Worm (Caenorhabditis elegans) whole organism, young adult: Measurements from ENCODE around the gene ZK121.2.

Experiments
- B0035.1 ChIP-seq: sonication (generic microtip); optimal IDR thresholded peaks from 2 replicates; lab custom pipeline; 2016; ENCODE audit warnings: missing genetic modification characterization, mild to moderate bottlenecking, missing compliant biosample characterization, missing genotype, missing genetic modification reagents
- B0336.3 ChIP-seq: fragments of 200-800 bp; sonication (Bioruptor generic); IDR thresholded peaks from 2 replicates; pipeline ENCODE4 v1.3.6; 2022; ENCODE audit warnings: missing genetic modification characterization, missing compliant biosample characterization
- C06A6.2 ChIP-seq: fragments of 200-800 bp; sonication (Bioruptor generic); conservative IDR thresholded peaks from 2 replicates; pipeline ENCODE4 v1.3.6; 2022; ENCODE audit warnings: missing genetic modification characterization, missing compliant biosample characterization
- F33H1.4 ChIP-seq: fragments of 200-800 bp; sonication (Bioruptor generic); IDR thresholded peaks from 2 replicates; pipeline ENCODE4 v1.3.6; 2022; ENCODE audit warnings: missing genetic modification reagents, missing genetic modification characterization, missing compliant biosample characterization
- F49E8.2 ChIP-seq: sonication (generic microtip); optimal IDR thresholded peaks from 3 replicates; lab custom pipeline; 2017; ENCODE audit warnings: missing genetic modification characterization, mild to moderate bottlenecking, missing compliant biosample characterization, antibody characterized with exemption, moderate library complexity; ENCODE audit not compliant: insufficient read depth
- F52B5.7 ChIP-seq: sonication (generic microtip); optimal IDR thresholded peaks from 2 replicates; lab custom pipeline; 2016; ENCODE audit warnings: mild to moderate bottlenecking, missing genetic modification characterization, missing compliant biosample characterization
- K11D2.4 ChIP-seq: fragments of 200-800 bp; sonication (Bioruptor generic); IDR thresholded peaks from 2 replicates; pipeline ENCODE4 v1.3.6; 2022; ENCODE audit warnings: missing genetic modification reagents, missing genetic modification characterization, missing compliant biosample characterization
- K12H6.12 ChIP-seq: fragments of 200-800 bp; sonication (Bioruptor generic); optimal IDR thresholded peaks from 2 replicates; lab custom pipeline; 2018; ENCODE audit warnings: mild to moderate bottlenecking, missing genetic modification characterization, missing compliant biosample characterization
- ZK185.1 ChIP-seq: sonication (generic microtip); optimal IDR thresholded peaks from 2 replicates; lab custom pipeline; 2016; ENCODE audit warnings: mild to moderate bottlenecking, missing genetic modification characterization, missing compliant biosample characterization; ENCODE audit not compliant: poor library complexity, severe bottlenecking
- athp-1 ChIP-seq: sonication (generic microtip); optimal IDR thresholded peaks from 2 replicates; lab custom pipeline; 2017; ENCODE audit warnings: mild to moderate bottlenecking, missing genetic modification characterization, missing compliant biosample characterization
- attf-5 ChIP-seq: fragments of 200-800 bp; sonication (Bioruptor generic); optimal IDR thresholded peaks from 2 replicates; lab custom pipeline; 2018; ENCODE audit warnings: mild to moderate bottlenecking, missing genetic modification characterization, missing compliant biosample characterization
- cebp-1 ChIP-seq, 2 experiments: fragments of 200-800 bp in 1 of 2; sonication (Bioruptor generic) in 1 of 2; sonication (generic microtip) in 1 of 2; IDR thresholded peaks in 1 of 2; optimal IDR thresholded peaks in 1 of 2; 2 replicates each; pipeline versions ENCODE4 v1.3.6 to Lab custom; 2017 to 2022; ENCODE audit warnings: missing compliant biosample characterization in 2 of 2, missing genetic modification characterization in 2 of 2, mild to moderate bottlenecking in 1 of 2, missing genetic modification reagents in 1 of 2, moderate library complexity in 1 of 2
- ceh-27 ChIP-seq: fragments of 200-800 bp; sonication (Bioruptor generic); optimal IDR thresholded peaks from 2 replicates; lab custom pipeline; 2018; ENCODE audit warnings: mild to moderate bottlenecking, missing genetic modification characterization, moderate library complexity, missing compliant biosample characterization
- ceh-40 ChIP-seq: fragments of 200-800 bp; sonication (Bioruptor generic); IDR thresholded peaks from 2 replicates; pipeline ENCODE4 v1.3.6; 2022; ENCODE audit warnings: missing genetic modification characterization, missing compliant biosample characterization
- ceh-58 ChIP-seq: fragments of 200-800 bp; sonication (Bioruptor generic); IDR thresholded peaks from 2 replicates; pipeline ENCODE4 v1.3.6; 2022; ENCODE audit warnings: missing genetic modification characterization, missing compliant biosample characterization
- chd-7 ChIP-seq: sonication (generic microtip); optimal IDR thresholded peaks from 2 replicates; lab custom pipeline; 2016; ENCODE audit warnings: mild to moderate bottlenecking, missing genetic modification characterization, moderate library complexity, missing compliant biosample characterization
- die-1 ChIP-seq: sonication (generic microtip); optimal IDR thresholded peaks from 2 replicates; lab custom pipeline; 2016; ENCODE audit warnings: missing genotype, mild to moderate bottlenecking, missing genetic modification characterization, missing compliant biosample characterization
- dox-1 ChIP-seq: fragments of 200-800 bp; sonication (Bioruptor generic); IDR thresholded peaks from 2 replicates; pipeline ENCODE4 v1.3.6; 2022; ENCODE audit warnings: missing genetic modification reagents, missing genetic modification characterization, missing compliant biosample characterization
- dpl-1 ChIP-seq: fragments of 150-350 bp; optimal IDR thresholded peaks from 2 replicates; lab custom pipeline; 2014; ENCODE audit warnings: missing biosample characterization, missing genetic modification reagents, missing genetic modification characterization
- efl-1 ChIP-seq: fragments of 150-350 bp; optimal IDR thresholded peaks from 2 replicates; lab custom pipeline; 2014; ENCODE audit warnings: missing biosample characterization, missing genetic modification reagents, missing genetic modification characterization
- egl-44 ChIP-seq: fragments of 200-800 bp; sonication (Bioruptor generic); IDR thresholded peaks from 2 replicates; pipeline ENCODE4 v1.3.6; 2022; ENCODE audit warnings: missing genetic modification reagents, missing genetic modification characterization, missing compliant biosample characterization
- fkh-3 ChIP-seq: sonication (generic microtip); optimal IDR thresholded peaks from 2 replicates; lab custom pipeline; 2016; ENCODE audit warnings: mild to moderate bottlenecking, missing genetic modification characterization, missing compliant biosample characterization
- gei-17 ChIP-seq: fragments of 200-800 bp; sonication (Bioruptor generic); optimal IDR thresholded peaks from 2 replicates; lab custom pipeline; 2018; ENCODE audit warnings: mild to moderate bottlenecking, missing genetic modification characterization, missing compliant biosample characterization
- him-1 ChIP-seq: sonication (generic microtip); optimal IDR thresholded peaks from 2 replicates; lab custom pipeline; 2016; ENCODE audit warnings: missing genotype, missing genetic modification reagents, missing genetic modification characterization, missing compliant biosample characterization
- let-526 ChIP-seq: fragments of 200-800 bp; sonication (Bioruptor generic); IDR thresholded peaks from 2 replicates; pipeline ENCODE4 v1.3.6; 2022; ENCODE audit warnings: missing genetic modification reagents, missing genetic modification characterization, missing compliant biosample characterization
- madf-8 ChIP-seq: fragments of 200-800 bp; sonication (Bioruptor generic); conservative IDR thresholded peaks from 2 replicates; pipeline ENCODE4 v1.3.6; 2022; ENCODE audit warnings: missing genetic modification reagents, missing genetic modification characterization, missing compliant biosample characterization
- mcd-1 ChIP-seq: fragments of 200-800 bp; sonication (Bioruptor generic); IDR thresholded peaks from 2 replicates; pipeline ENCODE4 v1.3.6; 2022; ENCODE audit warnings: missing genetic modification reagents, missing genetic modification characterization, missing compliant biosample characterization
- mes-4 ChIP-seq: sonication (generic microtip); optimal IDR thresholded peaks from 2 replicates; lab custom pipeline; 2016; ENCODE audit warnings: missing genotype, missing genetic modification characterization, missing compliant biosample characterization
- mxl-1 ChIP-seq: sonication (generic microtip); optimal IDR thresholded peaks from 2 replicates; lab custom pipeline; 2016; ENCODE audit warnings: missing genetic modification characterization, missing compliant biosample characterization
- nfya-1 ChIP-seq: sonication (generic microtip); optimal IDR thresholded peaks from 2 replicates; lab custom pipeline; 2017; ENCODE audit warnings: antibody characterized with exemption, missing compliant biosample characterization, missing genetic modification characterization, borderline replicate concordance; ENCODE audit not compliant: insufficient read depth
- nhr-120 ChIP-seq: fragments of 200-800 bp; sonication (Bioruptor generic); IDR thresholded peaks from 2 replicates; pipeline ENCODE4 v1.3.6; 2022; ENCODE audit warnings: missing genetic modification characterization, missing compliant biosample characterization
- nhr-80 ChIP-seq: sonication (generic microtip); optimal IDR thresholded peaks from 2 replicates; lab custom pipeline; 2016; ENCODE audit warnings: missing genetic modification characterization, missing compliant biosample characterization
- pbrm-1 ChIP-seq: fragments of 200-800 bp; sonication (Bioruptor generic); IDR thresholded peaks from 2 replicates; pipeline ENCODE4 v1.3.6; 2022; ENCODE audit warnings: missing genetic modification reagents, missing genetic modification characterization, missing compliant biosample characterization
- rcor-1 ChIP-seq: fragments of 200-800 bp; sonication (Bioruptor generic); IDR thresholded peaks from 2 replicates; pipeline ENCODE4 v1.3.6; 2022; ENCODE audit warnings: missing genetic modification reagents, missing genetic modification characterization, missing compliant biosample characterization
- rpc-1 ChIP-seq, 2 experiments: fragments of 150-350 bp in 1 of 2; sonication (generic microtip) in 1 of 2; optimal IDR thresholded peaks; 2 replicates each; lab custom pipeline; 2014 to 2018; ENCODE audit warnings: missing biosample characterization in 1 of 2, missing genetic modification characterization in 1 of 2, missing genetic modification reagents in 1 of 2, missing genotype in 1 of 2
- sdz-38 ChIP-seq: sonication (generic microtip); optimal IDR thresholded peaks from 2 replicates; lab custom pipeline; 2016; ENCODE audit warnings: missing genotype, missing genetic modification characterization, missing compliant biosample characterization
- snpc-1.1 ChIP-seq: sonication (generic microtip); optimal IDR thresholded peaks from 2 replicates; lab custom pipeline; 2017; ENCODE audit warnings: missing genetic modification characterization, mild to moderate bottlenecking, missing compliant biosample characterization, antibody characterized with exemption, moderate library complexity, missing genotype, missing genetic modification reagents; ENCODE audit not compliant: insufficient read depth
- snpc-3.4 ChIP-seq: sonication (generic microtip); optimal IDR thresholded peaks from 2 replicates; lab custom pipeline; 2017; ENCODE audit warnings: missing genetic modification characterization, mild to moderate bottlenecking, missing compliant biosample characterization, antibody characterized with exemption, moderate library complexity, missing genotype, missing genetic modification reagents
- tbx-9 ChIP-seq: sonication (generic microtip); optimal IDR thresholded peaks from 2 replicates; lab custom pipeline; 2016; ENCODE audit warnings: borderline replicate concordance, missing genetic modification characterization, inconsistent platforms, missing compliant biosample characterization
- tlf-1 ChIP-seq: fragments of 200-800 bp; sonication (Bioruptor generic); optimal IDR thresholded peaks from 2 replicates; lab custom pipeline; 2018; ENCODE audit warnings: mild to moderate bottlenecking, missing genetic modification characterization, missing compliant biosample characterization
- unc-62 ChIP-seq: fragments of 150-350 bp; optimal IDR thresholded peaks from 2 replicates; lab custom pipeline; 2014; ENCODE audit warnings: missing biosample characterization, missing genetic modification reagents, missing genetic modification characterization
- zfh-2 ChIP-seq: fragments of 200-800 bp; sonication (Bioruptor generic); conservative IDR thresholded peaks from 2 replicates; pipeline ENCODE4 v1.3.6; 2022; ENCODE audit warnings: missing genetic modification reagents, missing genetic modification characterization, missing compliant biosample characterization
- ztf-22 ChIP-seq: fragments of 200-800 bp; sonication (Bioruptor generic); optimal IDR thresholded peaks from 2 replicates; lab custom pipeline; 2018; ENCODE audit warnings: mild to moderate bottlenecking, missing genetic modification characterization, moderate library complexity, missing compliant biosample characterization
- ztf-28 ChIP-seq: fragments of 200-800 bp; sonication (Bioruptor generic); IDR thresholded peaks from 2 replicates; pipeline ENCODE4 v1.3.6; 2022; ENCODE audit warnings: missing genetic modification reagents, missing genetic modification characterization, missing compliant biosample characterization

The ZK121.2 gene

DNA sequence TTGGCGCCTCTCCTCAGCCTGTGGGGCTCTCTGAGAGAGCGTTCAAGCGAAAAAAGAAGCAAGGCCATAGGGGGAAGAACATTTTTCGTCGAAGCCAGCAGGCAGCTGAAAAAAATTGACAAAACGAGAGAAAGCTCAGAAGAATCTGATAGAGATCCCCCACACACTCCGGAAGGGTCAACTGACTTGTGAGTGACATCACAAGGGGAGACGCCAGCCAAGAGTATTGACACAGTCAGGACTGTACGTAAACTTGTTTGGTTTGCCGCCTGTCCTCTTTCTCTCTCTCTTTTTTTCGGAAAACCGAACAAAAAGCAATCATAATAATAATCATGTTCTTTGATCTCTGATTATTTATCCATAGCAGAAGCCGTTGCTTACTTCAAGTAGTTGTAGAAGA lies 31.4 kb downstream of the ZK121.2 start:
- TF ChIP-seq K11D2.4 (GFP tag; lab: Robert Waterston, UW) (0 out of 2 replicates have a peak, but pooled peaks have one; percentile 11), ceh-40 (no peak), chd-7 (tag; lab: Kevin White, UChicago) (no peak), B0035.1 (no peak), him-1 (tag; lab: Kevin White, UChicago) (no peak), ZK185.1 (tag; lab: Kevin White, UChicago) (no peak), B0336.3 (GFP tag; lab: Robert Waterston, UW) (0 out of 2 replicates have a peak, but pooled peaks have one; percentile 24), gei-17 (no peak), snpc-3.4 (no peak), mcd-1 (GFP tag; lab: Robert Waterston, UW) (0 out of 2 replicates have a peak, but pooled peaks have one; percentile 17), fkh-3 (tag; lab: Kevin White, UChicago) (no peak), F49E8.2 (tag; lab: Kevin White, UChicago) (no peak), attf-5 (GFP tag; lab: Kevin White, UChicago) (peak; percentile 18), nhr-80 (tag; lab: Kevin White, UChicago) (peak; percentile 19), nhr-120 (GFP tag; lab: Robert Waterston, UW) (no peak), egl-44 (no peak), cebp-1 (GFP tag; IDR thresholded peaks at IDR 0.05; lab: Robert Waterston, UW) (no peak), cebp-1 (tag; optimal IDR thresholded peaks at IDR 0.05; lab: Kevin White, UChicago) (peak; percentile 7), unc-62 (GFP tag; lab: Kevin White, UChicago) (no peak), ceh-27 (GFP tag; lab: Kevin White, UChicago) (peak; percentile 9), ztf-28 (GFP tag; lab: Robert Waterston, UW) (no peak)

DNA sequence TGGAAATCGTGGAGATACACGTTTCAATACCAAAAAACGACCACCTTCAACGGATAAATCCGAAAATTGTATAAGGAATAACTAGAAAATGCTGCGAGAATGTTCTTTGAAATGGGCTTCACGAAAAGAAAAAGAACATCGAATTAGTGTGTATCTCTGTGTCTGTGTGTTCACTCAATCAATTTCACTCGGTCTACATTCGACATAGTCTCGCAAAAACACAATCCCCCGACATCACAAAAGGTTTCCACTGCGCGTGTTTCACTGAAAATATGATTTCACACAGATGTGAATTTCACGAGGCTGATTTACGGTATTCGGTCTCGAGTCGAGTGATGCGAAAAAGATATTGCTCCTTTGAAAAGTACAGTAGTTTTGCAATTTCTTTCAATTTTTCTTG lies 32.2 kb downstream of the ZK121.2 start:
- TF ChIP-seq mcd-1 (GFP tag; lab: Robert Waterston, UW) (no peak), rcor-1 (GFP tag; lab: Robert Waterston, UW) (no peak), dpl-1 (GFP tag; lab: Kevin White, UChicago) (no peak), fkh-3 (tag; lab: Kevin White, UChicago) (no peak), tlf-1 (GFP tag; lab: Kevin White, UChicago) (no peak), pbrm-1 (GFP tag; lab: Robert Waterston, UW) (no peak), K12H6.12 (no peak), him-1 (tag; lab: Kevin White, UChicago) (no peak), C06A6.2 (no peak), ceh-58 (GFP tag; lab: Robert Waterston, UW) (no peak), F52B5.7 (tag; lab: Kevin White, UChicago) (no peak), mxl-1 (tag; lab: Kevin White, UChicago) (no peak), nfya-1 (tag; lab: Kevin White, UChicago) (no peak), mes-4 (tag; lab: Kevin White, UChicago) (no peak), snpc-3.4 (no peak), zfh-2 (GFP tag; lab: Robert Waterston, UW) (no peak), ztf-22 (GFP tag; lab: Kevin White, UChicago) (no peak), rpc-1 (optimal IDR thresholded peaks at IDR 0.05; lab: Kevin White, UChicago) (no peak), rpc-1 (tag; optimal IDR thresholded peaks at IDR 0.05; lab: Kevin White, UChicago) (no peak)
- TF ChIP-seq, all 124 proteins: peak for 0

DNA sequence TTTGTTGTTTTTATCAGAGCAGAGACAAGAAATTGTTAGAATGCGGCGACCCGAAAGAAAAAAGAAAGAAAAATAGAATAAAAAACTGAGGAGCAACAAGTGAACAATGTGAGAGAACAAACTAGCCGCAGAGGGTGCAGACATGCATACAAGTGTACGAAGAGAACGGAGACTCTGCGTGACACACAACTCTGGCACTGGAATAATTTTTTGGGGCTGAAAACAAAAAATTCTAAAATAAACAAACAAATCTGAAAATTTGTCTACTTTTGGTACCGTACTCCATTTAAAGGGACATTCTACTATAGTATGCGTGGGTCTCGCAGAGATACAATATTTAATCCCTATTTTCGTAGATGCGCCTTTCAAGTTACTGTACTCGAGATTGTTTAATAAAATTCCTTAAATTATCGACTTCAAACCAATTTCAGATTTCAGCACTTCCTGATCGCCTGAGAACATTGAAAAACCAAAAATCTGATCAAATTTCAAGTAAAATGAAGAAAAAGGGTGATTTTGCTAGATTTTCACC lies 33.6 kb downstream of the ZK121.2 start:
- TF ChIP-seq efl-1 (GFP tag; lab: Kevin White, UChicago) (peak; percentile 46), tbx-9 (tag; lab: Kevin White, UChicago) (no peak), dox-1 (GFP tag; lab: Robert Waterston, UW) (peak; percentile 44; the same call in 1 of the 2 replicates), F33H1.4 (peak; percentile 89), nhr-80 (tag; lab: Kevin White, UChicago) (peak; percentile 2), die-1 (no peak), madf-8 (peak; percentile 67), chd-7 (tag; lab: Kevin White, UChicago) (no peak), sdz-38 (tag; lab: Kevin White, UChicago) (no peak), let-526 (no peak), F49E8.2 (tag; lab: Kevin White, UChicago) (peak; percentile 16), snpc-1.1 (tag; lab: Kevin White, UChicago) (peak; percentile 19), snpc-3.4 (peak; percentile 47), athp-1 (tag; lab: Kevin White, UChicago) (peak; percentile 1)
